Fruit fly (Drosophila melanogaster) whole organism, embryonic: Measurements from ENCODE around the gene Coq5.

Source experiments
- Ada2b ChIP-seq: fragments of 200-800 bp; sonication (Bioruptor generic); IDR thresholded peaks from 2 replicates; pipeline ENCODE4 v1.3.6; 2022; ENCODE audit warnings: missing biosample characterization, missing genetic modification characterization
- CG10321 ChIP-seq: fragments of 200-800 bp; sonication (Bioruptor generic); IDR thresholded peaks from 2 replicates; pipeline ENCODE4 v1.3.6; 2022; ENCODE audit warnings: missing biosample characterization, missing genetic modification characterization
- CG10654 ChIP-seq: fragments of 200-800 bp; sonication (Bioruptor generic); optimal IDR thresholded peaks from 2 replicates; lab custom pipeline; 2016; ENCODE audit warnings: missing biosample characterization, missing genetic modification characterization
- CG10979 ChIP-seq: fragments of 200-800 bp; sonication (Bioruptor generic); optimal IDR thresholded peaks from 2 replicates; lab custom pipeline; 2018; ENCODE audit warnings: missing biosample characterization, mild to moderate bottlenecking, missing genetic modification characterization, moderate library complexity
- CG11085 ChIP-seq: fragments of 200-800 bp; sonication (Bioruptor generic); IDR thresholded peaks from 2 replicates; pipeline ENCODE4 v1.3.6; 2022; ENCODE audit warnings: missing biosample characterization, missing genetic modification characterization
- CG11398 ChIP-seq: fragments of 200-800 bp; sonication (Bioruptor generic); optimal IDR thresholded peaks from 2 replicates; lab custom pipeline; 2016; ENCODE audit warnings: missing biosample characterization, missing genetic modification characterization
- CG11504 ChIP-seq: fragments of 200-800 bp; sonication (Bioruptor generic); optimal IDR thresholded peaks from 3 replicates; lab custom pipeline; 2019; ENCODE audit warnings: missing biosample characterization, mild to moderate bottlenecking, missing genetic modification characterization, moderate library complexity
- CG12155 ChIP-seq: fragments of 200-800 bp; sonication (Bioruptor generic); optimal IDR thresholded peaks from 3 replicates; lab custom pipeline; 2016; ENCODE audit warnings: missing biosample characterization, missing genetic modification characterization
- CG1233 ChIP-seq: fragments of 200-800 bp; sonication (Bioruptor generic); optimal IDR thresholded peaks from 4 replicates; lab custom pipeline; 2018; ENCODE audit warnings: missing biosample characterization, mild to moderate bottlenecking, missing genetic modification characterization
- CG14014 ChIP-seq: fragments of 200-800 bp; sonication (Bioruptor generic); IDR thresholded peaks from 2 replicates; pipeline ENCODE4 v1.3.6; 2022; ENCODE audit warnings: missing biosample characterization, missing genetic modification characterization
- CG14860 ChIP-seq: fragments of 200-800 bp; sonication (Bioruptor generic); IDR thresholded peaks from 3 replicates; pipeline ENCODE4 v1.3.6; 2022; ENCODE audit warnings: missing biosample characterization, missing genetic modification characterization; ENCODE audit not compliant: partially characterized antibody
- CG15601 ChIP-seq: fragments of 200-800 bp; sonication (Bioruptor generic); optimal IDR thresholded peaks from 3 replicates; lab custom pipeline; 2019; ENCODE audit warnings: missing biosample characterization, mild to moderate bottlenecking, missing genetic modification characterization, moderate library complexity
- CG18262 ChIP-seq: fragments of 200-800 bp; optimal IDR thresholded peaks from 3 replicates; lab custom pipeline; 2019; ENCODE audit warnings: missing biosample characterization, mild to moderate bottlenecking, missing genetic modification characterization, moderate library complexity
- CG2120 ChIP-seq: fragments of 200-800 bp; sonication (Bioruptor generic); optimal IDR thresholded peaks from 3 replicates; lab custom pipeline; 2016; ENCODE audit warnings: missing biosample characterization, missing genetic modification characterization
- CG2712 ChIP-seq: fragments of 200-800 bp; optimal IDR thresholded peaks from 3 replicates; lab custom pipeline; 2019; ENCODE audit warnings: missing biosample characterization, mild to moderate bottlenecking, missing genetic modification characterization, moderate library complexity
- CG31224 ChIP-seq: fragments of 200-800 bp; sonication (Bioruptor generic); IDR thresholded peaks from 2 replicates; pipeline ENCODE4 v1.3.6; 2022; ENCODE audit warnings: missing biosample characterization, missing genetic modification characterization
- CG42726 ChIP-seq: fragments of 200-800 bp; sonication (Bioruptor generic); IDR thresholded peaks from 2 replicates; pipeline ENCODE4 v1.3.6; 2022; ENCODE audit warnings: missing biosample characterization, missing genetic modification characterization; ENCODE audit not compliant: partially characterized antibody
- CG4282 ChIP-seq: fragments of 200-800 bp; sonication (Bioruptor generic); optimal IDR thresholded peaks from 2 replicates; lab custom pipeline; 2016; ENCODE audit warnings: missing biosample characterization, missing genetic modification characterization
- CG4617 ChIP-seq: fragments of 200-800 bp; sonication (Bioruptor generic); optimal IDR thresholded peaks from 3 replicates; lab custom pipeline; 2016; ENCODE audit warnings: missing biosample characterization, missing genetic modification characterization, borderline replicate concordance
- CG4707 ChIP-seq: fragments of 200-800 bp; sonication (Bioruptor generic); optimal IDR thresholded peaks from 2 replicates; lab custom pipeline; 2018; ENCODE audit warnings: missing biosample characterization, mild to moderate bottlenecking, missing genetic modification characterization, moderate library complexity
- CG7839 ChIP-seq: fragments of 200-800 bp; sonication (Bioruptor generic); optimal IDR thresholded peaks from 3 replicates; lab custom pipeline; 2018; ENCODE audit warnings: missing biosample characterization, mild to moderate bottlenecking, missing genetic modification characterization, moderate library complexity
- CG8924 ChIP-seq: fragments of 200-800 bp; optimal IDR thresholded peaks from 3 replicates; lab custom pipeline; 2019; ENCODE audit warnings: missing biosample characterization, mild to moderate bottlenecking, missing genetic modification characterization, moderate library complexity
- CG9817 ChIP-seq: fragments of 200-800 bp; sonication (Bioruptor generic); optimal IDR thresholded peaks from 2 replicates; lab custom pipeline; 2018; ENCODE audit warnings: missing biosample characterization, mild to moderate bottlenecking, missing genetic modification characterization, moderate library complexity
- CHES-1-like ChIP-seq: fragments of 200-800 bp; sonication (Bioruptor generic); optimal IDR thresholded peaks from 2 replicates; lab custom pipeline; 2016; ENCODE audit warnings: missing biosample characterization, missing genetic modification characterization
- Chrac-16 ChIP-seq: fragments of 200-800 bp; sonication (Bioruptor generic); optimal IDR thresholded peaks from 3 replicates; lab custom pipeline; 2016; ENCODE audit warnings: missing biosample characterization, missing genetic modification characterization
- Dek ChIP-seq: fragments of 200-800 bp; sonication (Bioruptor generic); optimal IDR thresholded peaks from 3 replicates; lab custom pipeline; 2019; ENCODE audit warnings: missing biosample characterization, mild to moderate bottlenecking, missing genetic modification characterization, moderate library complexity
- Elba2 ChIP-seq: fragments of 200-800 bp; sonication (Bioruptor generic); optimal IDR thresholded peaks from 3 replicates; lab custom pipeline; 2016; ENCODE audit warnings: missing biosample characterization, missing genetic modification characterization
- GATAe ChIP-seq: fragments of 200-800 bp; sonication (Bioruptor generic); conservative IDR thresholded peaks from 2 replicates; pipeline ENCODE4 v1.3.6; 2022; ENCODE audit warnings: missing biosample characterization, missing genetic modification characterization
- Hr78 ChIP-seq, 2 experiments: fragments of 200-800 bp in 1 of 2; fragments of >200 bp in 1 of 2; sonication (Bioruptor generic) in 1 of 2; optimal IDR thresholded peaks; 2 replicates each; lab custom pipeline; 2017 to 2019; ENCODE audit warnings: missing biosample characterization in 2 of 2, missing genetic modification characterization in 2 of 2, mild to moderate bottlenecking in 1 of 2, moderate library complexity in 1 of 2
- Hsf ChIP-seq: fragments of 200-800 bp; sonication (Bioruptor generic); optimal IDR thresholded peaks from 3 replicates; lab custom pipeline; 2016; ENCODE audit warnings: missing biosample characterization, missing genetic modification characterization
- Max ChIP-seq: fragments of 200-800 bp; sonication (Bioruptor generic); optimal IDR thresholded peaks from 2 replicates; lab custom pipeline; 2016; ENCODE audit warnings: missing biosample characterization, mild to moderate bottlenecking, missing genetic modification characterization
- NfI ChIP-seq: fragments of 200-800 bp; sonication (Bioruptor generic); optimal IDR thresholded peaks from 3 replicates; lab custom pipeline; 2018; ENCODE audit warnings: missing biosample characterization, mild to moderate bottlenecking, missing genetic modification characterization, moderate library complexity
- Ravus ChIP-seq: fragments of 200-800 bp; sonication (Bioruptor generic); IDR thresholded peaks from 2 replicates; pipeline ENCODE4 v1.3.6; 2022; ENCODE audit warnings: missing biosample characterization, missing genetic modification characterization
- Six4 ChIP-seq: fragments of 200-800 bp; sonication (Bioruptor generic); optimal IDR thresholded peaks from 2 replicates; lab custom pipeline; 2016; ENCODE audit warnings: missing biosample characterization, missing genetic modification characterization
- chinmo ChIP-seq: fragments of 200-800 bp; sonication (Bioruptor generic); IDR thresholded peaks from 4 replicates; pipeline ENCODE4 v1.3.6; 2022; ENCODE audit warnings: missing biosample characterization, missing genetic modification characterization; ENCODE audit not compliant: partially characterized antibody
- ci ChIP-seq: fragments of 200-800 bp; sonication (Bioruptor generic); IDR thresholded peaks from 3 replicates; pipeline ENCODE4 v1.3.6; 2022; ENCODE audit warnings: missing biosample characterization, missing genetic modification characterization
- crc ChIP-seq: fragments of 200-800 bp; sonication (Bioruptor generic); optimal IDR thresholded peaks from 2 replicates; lab custom pipeline; 2016; ENCODE audit warnings: missing biosample characterization, missing genetic modification characterization
- disco-r ChIP-seq: fragments of 200-800 bp; sonication (Bioruptor generic); optimal IDR thresholded peaks from 2 replicates; lab custom pipeline; 2016; ENCODE audit warnings: missing biosample characterization, missing genetic modification characterization
- exex ChIP-seq: fragments of 200-800 bp; sonication (Bioruptor generic); optimal IDR thresholded peaks from 4 replicates; lab custom pipeline; 2018; ENCODE audit warnings: missing biosample characterization, mild to moderate bottlenecking, missing genetic modification characterization, moderate library complexity
- ftz-f1 ChIP-seq: fragments of 200-800 bp; sonication (Bioruptor generic); optimal IDR thresholded peaks from 2 replicates; lab custom pipeline; 2016; ENCODE audit warnings: missing biosample characterization, missing genetic modification characterization
- grau ChIP-seq: fragments of 200-800 bp; optimal IDR thresholded peaks from 3 replicates; lab custom pipeline; 2019; ENCODE audit warnings: missing biosample characterization, mild to moderate bottlenecking, missing genetic modification characterization, moderate library complexity
- hbn ChIP-seq: fragments of 200-800 bp; sonication (Bioruptor generic); IDR thresholded peaks from 2 replicates; pipeline ENCODE4 v1.3.6; 2022; ENCODE audit warnings: missing biosample characterization, missing genetic modification characterization; ENCODE audit not compliant: partially characterized antibody
- hth ChIP-seq: fragments of >200 bp; optimal IDR thresholded peaks from 2 replicates; lab custom pipeline; 2017; ENCODE audit warnings: inconsistent platforms
- kni ChIP-seq: fragments of 200-800 bp; sonication (Bioruptor generic); optimal IDR thresholded peaks from 3 replicates; lab custom pipeline; 2017; ENCODE audit warnings: mild to moderate bottlenecking, missing biosample characterization, missing genetic modification reagents, missing genetic modification characterization
- lilli ChIP-seq: fragments of 200-800 bp; sonication (Bioruptor generic); optimal IDR thresholded peaks from 3 replicates; lab custom pipeline; 2016; ENCODE audit warnings: missing biosample characterization, missing genetic modification characterization
- pnt ChIP-seq: fragments of 200-800 bp; sonication (Bioruptor generic); optimal IDR thresholded peaks from 3 replicates; lab custom pipeline; 2016; ENCODE audit warnings: missing biosample characterization, missing genetic modification characterization
- repo ChIP-seq: fragments of 200-800 bp; sonication (Bioruptor generic); optimal IDR thresholded peaks from 2 replicates; lab custom pipeline; 2016; ENCODE audit warnings: missing biosample characterization, missing genetic modification characterization
- sisA ChIP-seq: fragments of 200-800 bp; sonication (Bioruptor generic); IDR thresholded peaks from 2 replicates; pipeline ENCODE4 v1.3.6; 2022; ENCODE audit warnings: missing biosample characterization, missing genetic modification characterization
- slou ChIP-seq: fragments of 200-800 bp; sonication (Bioruptor generic); optimal IDR thresholded peaks from 3 replicates; lab custom pipeline; 2016; ENCODE audit warnings: missing biosample characterization, missing genetic modification characterization
- stc ChIP-seq: fragments of 200-800 bp; sonication (Bioruptor generic); IDR thresholded peaks from 2 replicates; pipeline ENCODE4 v1.3.6; 2022; ENCODE audit warnings: missing biosample characterization, missing genetic modification characterization
- tio ChIP-seq: fragments of 200-800 bp; sonication (Bioruptor generic); optimal IDR thresholded peaks from 2 replicates; lab custom pipeline; 2017; ENCODE audit warnings: missing biosample characterization, missing genetic modification characterization, inconsistent platforms
- toy ChIP-seq: fragments of 200-800 bp; sonication (Bioruptor generic); IDR thresholded peaks from 2 replicates; pipeline ENCODE4 v1.3.6; 2022; ENCODE audit warnings: missing biosample characterization, missing genetic modification characterization

The Coq5 gene

dm6 chrX:13143100-13143499 is 51.3 kb downstream of the Coq5 start (continued):
- TF ChIP-seq Ada2b (peak; percentile 63), slou (no peak), CG4617 (no peak), exex (no peak), Dek (no peak), pnt (no peak), CG18262 (peak; percentile 40), CG10654 (GFP tag; lab: Kevin White, UChicago) (no peak), Max (GFP tag; lab: Kevin White, UChicago) (no peak), repo (no peak), Hsf (GFP tag; lab: Kevin White, UChicago) (no peak), CG42726 (GFP tag; lab: Robert Waterston, UW) (no peak), CG7839 (tag; lab: Kevin White, UChicago) (peak; percentile 58), ftz-f1 (GFP tag; lab: Kevin White, UChicago) (no peak), CHES-1-like (GFP tag; lab: Kevin White, UChicago) (no peak), CG4707 (GFP tag; lab: Kevin White, UChicago) (no peak), NfI (GFP tag; lab: Kevin White, UChicago) (no peak), CG11398 (no peak), stc (GFP tag; lab: Robert Waterston, UW) (no peak; the same call in 1 of the 2 replicates), CG31224 (GFP tag; lab: Robert Waterston, UW) (no peak), CG11504 (tag; lab: Kevin White, UChicago) (peak; percentile 67), CG10979 (peak; percentile 33), toy (GFP tag; lab: Robert Waterston, UW) (no peak), CG14014 (GFP tag; lab: Robert Waterston, UW) (peak; percentile 55; the same call in 1 of the 2 replicates), hbn (no peak), crc (GFP tag; lab: Kevin White, UChicago) (no peak), grau (peak; percentile 35), CG11085 (GFP tag; lab: Robert Waterston, UW) (no peak), chinmo (GFP tag; lab: Robert Waterston, UW) (no peak), CG4282 (no peak), CG15601 (tag; lab: Kevin White, UChicago) (no peak), GATAe (GFP tag; lab: Robert Waterston, UW) (no peak), Hr78 (GFP tag; optimal IDR thresholded peaks at IDR 0.05; lab: Kevin White, UChicago) (no peak), lilli (no peak), CG2120 (no peak), disco-r (no peak), Chrac-16 (GFP tag; lab: Kevin White, UChicago) (peak; percentile 20), CG14860 (no peak), CG10321 (GFP tag; lab: Robert Waterston, UW) (no peak), CG2712 (tag; lab: Kevin White, UChicago) (peak; percentile 61), sisA (0 out of 2 replicates have a peak, but pooled peaks have one; percentile 40), hth (lab: Kevin White, UChicago) (no peak), CG12155 (no peak), tio (GFP tag; lab: Kevin White, UChicago) (no peak), ci (GFP tag; lab: Robert Waterston, UW) (peak; percentile 58; the same call in 2 of the 3 replicates), Ravus (GFP tag; lab: Robert Waterston, UW) (no peak), Six4 (GFP tag; lab: Kevin White, UChicago) (peak; percentile 6), Elba2 (GFP tag; lab: Kevin White, UChicago) (no peak), CG1233 (GFP tag; lab: Kevin White, UChicago) (no peak), CG9817 (tag; lab: Kevin White, UChicago) (peak; percentile 7), kni (GFP tag; lab: Kevin White, UChicago) (no peak), CG8924 (tag; lab: Kevin White, UChicago) (peak; percentile 3)
